Worm (Caenorhabditis elegans): ENCODE measurements around the gene pho-1.

DNA sequence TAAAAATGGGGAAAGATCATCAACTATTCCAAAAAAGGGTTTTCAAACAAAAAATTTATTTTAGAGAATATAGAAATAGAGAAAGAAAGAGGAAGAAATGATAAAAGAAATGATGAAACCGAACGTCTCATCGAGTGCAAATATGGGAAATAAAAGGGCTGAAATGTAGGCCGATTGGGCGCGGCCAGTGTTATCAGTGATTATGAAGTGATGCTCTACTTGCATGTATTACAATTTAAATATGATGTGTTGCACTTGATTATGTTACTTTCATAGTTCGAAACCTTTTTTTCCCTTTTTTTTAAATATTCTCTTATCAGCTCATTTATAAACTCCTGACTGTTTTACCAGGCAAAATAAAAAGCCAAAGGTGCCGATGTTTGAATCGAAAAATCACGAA, 43.9 kb downstream of the pho-1 start:
- TF ChIP-seq ceh-43 (GFP tag; optimal IDR thresholded peaks at IDR 0.05) (no peak), ztf-11 (tag; optimal IDR thresholded peaks at IDR 0.05) (no peak), ham-2 (GFP tag; optimal IDR thresholded peaks at IDR 0.05) (no peak), mls-2 (tag; optimal IDR thresholded peaks at IDR 0.05) (no peak), hlh-1 (tag; optimal IDR thresholded peaks at IDR 0.05) (no peak), elt-1 (tag; optimal IDR thresholded peaks at IDR 0.05; ENCODE audit: borderline replicate concordance, insufficient read depth) (no peak), nhr-237 (tag; optimal IDR thresholded peaks at IDR 0.05) (no peak)

All from whole organism, mixed stage, embryonic.